Fruit fly (Drosophila melanogaster): ENCODE measurements around the gene CG10132.

DNA sequence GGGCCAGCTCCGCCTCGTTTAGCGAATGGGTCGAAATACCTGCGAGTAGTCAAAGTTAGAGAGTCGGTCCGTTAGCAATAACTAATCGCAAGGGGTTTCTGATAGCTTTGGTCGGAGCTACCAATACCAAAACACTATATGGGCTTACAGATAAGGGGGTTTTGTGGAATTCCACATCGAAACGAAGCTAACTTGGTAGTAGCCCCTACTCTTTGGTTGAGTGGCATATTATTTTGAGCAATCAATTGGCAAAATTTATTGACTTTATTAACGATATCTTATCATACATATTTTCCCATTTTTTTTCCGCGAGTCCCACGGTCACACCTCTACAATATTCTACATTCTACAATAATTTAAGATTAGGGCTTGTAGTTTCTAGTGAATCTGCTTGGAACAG, 12.3 kb upstream of the CG10132 start:
- TF ChIP-seq CG14655 (GFP tag; optimal IDR thresholded peaks at IDR 0.05) = no peak
- no peak for TF ChIP-seq CG10348 (GFP tag; IDR thresholded peaks at IDR 0.05)
- TF ChIP-seq Ets98B (GFP tag; IDR thresholded peaks at IDR 0.05) = no peak
- TF ChIP-seq CG9948 (tag; optimal IDR thresholded peaks at IDR 0.05) = no peak
- no peak for TF ChIP-seq EcR (GFP tag; optimal IDR thresholded peaks at IDR 0.05)
- no peak for TF ChIP-seq CG12605 (GFP tag; IDR thresholded peaks at IDR 0.05)
- TF ChIP-seq Pif1A (GFP tag; optimal IDR thresholded peaks at IDR 0.05) = no peak
- no peak for TF ChIP-seq CG17806 (tag; optimal IDR thresholded peaks at IDR 0.05)
- TF ChIP-seq CG8301 (tag; optimal IDR thresholded peaks at IDR 0.05) = no peak
